Worm (Caenorhabditis elegans) whole organism, L1 larva: Measurements from ENCODE around the gene tiar-1.

ENCODE experiments used
- C04F5.9 ChIP-seq: sonication (generic microtip); optimal IDR thresholded peaks from 2 replicates; lab custom pipeline; 2016; ENCODE audit warnings: missing genetic modification characterization, missing compliant biosample characterization
- C16A3.4 ChIP-seq: fragments of 150-350 bp; optimal IDR thresholded peaks from 2 replicates; lab custom pipeline; 2014; ENCODE audit warnings: missing biosample characterization, missing genetic modification characterization
- C34B4.2 ChIP-seq: sonication (generic microtip); optimal IDR thresholded peaks from 2 replicates; lab custom pipeline; 2017; ENCODE audit warnings: mild to moderate bottlenecking, missing genetic modification characterization, missing compliant biosample characterization
- F16B12.6 ChIP-seq: fragments of 150-350 bp; optimal IDR thresholded peaks from 2 replicates; lab custom pipeline; 2014; ENCODE audit warnings: missing biosample characterization, missing genetic modification characterization
- aha-1 ChIP-seq: fragments of 150-350 bp; optimal IDR thresholded peaks from 2 replicates; lab custom pipeline; 2014; ENCODE audit warnings: missing biosample characterization, missing genetic modification characterization
- alr-1 ChIP-seq: fragments of 200-800 bp; sonication (Bioruptor generic); optimal IDR thresholded peaks from 2 replicates; lab custom pipeline; 2018; ENCODE audit warnings: borderline replicate concordance, mild to moderate bottlenecking, missing genetic modification characterization, missing compliant biosample characterization
- ama-1 ChIP-seq: fragments of 150-350 bp; optimal IDR thresholded peaks from 2 replicates; lab custom pipeline; 2014
- blmp-1 ChIP-seq: fragments of 150-350 bp; optimal IDR thresholded peaks from 2 replicates; lab custom pipeline; 2014; ENCODE audit warnings: missing biosample characterization, missing genetic modification characterization
- ceh-63 ChIP-seq: fragments of 200-800 bp; sonication (Bioruptor generic); optimal IDR thresholded peaks from 2 replicates; lab custom pipeline; 2018; ENCODE audit warnings: mild to moderate bottlenecking, missing genetic modification characterization, missing compliant biosample characterization
- ceh-8 ChIP-seq: fragments of 200-800 bp; sonication (Bioruptor generic); optimal IDR thresholded peaks from 2 replicates; lab custom pipeline; 2018; ENCODE audit warnings: mild to moderate bottlenecking, missing genetic modification characterization, moderate library complexity, missing compliant biosample characterization
- ceh-82 ChIP-seq, 3 experiments: fragments of 150-350 bp in 1 of 3; sonication (generic microtip) in 2 of 3; optimal IDR thresholded peaks; 2 replicates each; lab custom pipeline; 2014 to 2017; ENCODE audit warnings: missing biosample characterization in 3 of 3, missing genetic modification characterization in 3 of 3
- dpl-1 ChIP-seq, 3 experiments: fragments of 150-350 bp in 2 of 3; sonication (generic microtip) in 1 of 3; optimal IDR thresholded peaks; 2 replicates each; lab custom pipeline; 2014 to 2017; ENCODE audit warnings: missing biosample characterization in 3 of 3, missing genetic modification characterization in 3 of 3, missing genetic modification reagents in 3 of 3
- dsc-1 ChIP-seq: sonication (generic microtip); optimal IDR thresholded peaks from 2 replicates; lab custom pipeline; 2016; ENCODE audit warnings: mild to moderate bottlenecking, missing genetic modification characterization, missing compliant biosample characterization
- efl-1 ChIP-seq, 4 experiments: fragments of 150-350 bp; optimal IDR thresholded peaks in 3 of 4; peaks in 1 of 4; 1 replicate in 1 of 4; 2 replicates in 3 of 4; lab custom pipeline; 2014; ENCODE audit warnings: missing biosample characterization in 2 of 4, missing genetic modification characterization in 2 of 4, missing genetic modification reagents in 2 of 4
- egl-27 ChIP-seq, 2 experiments: fragments of 150-350 bp in 1 of 2; sonication (generic microtip); optimal IDR thresholded peaks; 3 replicates each; lab custom pipeline; 2017 to 2018; ENCODE audit warnings: missing biosample characterization in 2 of 2, missing genetic modification characterization in 2 of 2, missing genetic modification reagents in 2 of 2
- ets-5 ChIP-seq: fragments of 200-800 bp; sonication (Bioruptor generic); IDR thresholded peaks from 2 replicates; pipeline ENCODE4 v1.3.6; 2022; ENCODE audit warnings: missing genetic modification characterization, missing compliant biosample characterization
- fkh-4 ChIP-seq: sonication (generic microtip); optimal IDR thresholded peaks from 2 replicates; lab custom pipeline; 2016; ENCODE audit warnings: missing compliant biosample characterization, missing genetic modification characterization, borderline replicate concordance
- grh-1 ChIP-seq: fragments of 200-800 bp; sonication (Bioruptor generic); IDR thresholded peaks from 2 replicates; pipeline ENCODE4 v1.3.6; 2022; ENCODE audit warnings: missing genetic modification reagents, missing genetic modification characterization, missing compliant biosample characterization
- hlh-17 ChIP-seq: fragments of 200-800 bp; sonication (Bioruptor generic); optimal IDR thresholded peaks from 2 replicates; lab custom pipeline; 2018; ENCODE audit warnings: missing genetic modification characterization, mild to moderate bottlenecking, missing compliant biosample characterization, moderate library complexity, borderline replicate concordance
- hlh-4 ChIP-seq: sonication (generic microtip); optimal IDR thresholded peaks from 2 replicates; lab custom pipeline; 2016; ENCODE audit warnings: mild to moderate bottlenecking, missing genetic modification characterization, missing compliant biosample characterization
- hpl-2 ChIP-seq: fragments of 150-350 bp; optimal IDR thresholded peaks from 2 replicates; lab custom pipeline; 2014; ENCODE audit warnings: missing biosample characterization, missing genetic modification reagents, missing genetic modification characterization
- jun-1 ChIP-seq: fragments of 150-350 bp; optimal IDR thresholded peaks from 2 replicates; lab custom pipeline; 2014; ENCODE audit warnings: missing biosample characterization, missing genetic modification reagents, missing genetic modification characterization
- lin-14 ChIP-seq: fragments of 200-800 bp; sonication (Bioruptor generic); optimal IDR thresholded peaks from 2 replicates; lab custom pipeline; 2018; ENCODE audit warnings: mild to moderate bottlenecking, missing genetic modification characterization, moderate library complexity, missing compliant biosample characterization
- lin-39 ChIP-seq: fragments of 150-350 bp; optimal IDR thresholded peaks from 2 replicates; lab custom pipeline; 2014; ENCODE audit warnings: missing biosample characterization, missing genetic modification reagents, missing genetic modification characterization
- lir-3 ChIP-seq: sonication (generic microtip); optimal IDR thresholded peaks from 2 replicates; lab custom pipeline; 2016; ENCODE audit warnings: mild to moderate bottlenecking, missing genetic modification characterization, moderate library complexity, missing compliant biosample characterization; ENCODE audit not compliant: poor library complexity
- mab-9 ChIP-seq: fragments of 200-800 bp; sonication (Bioruptor generic); IDR thresholded peaks from 2 replicates; pipeline ENCODE4 v1.3.6; 2022; ENCODE audit warnings: missing genetic modification reagents, missing genetic modification characterization, missing compliant biosample characterization
- mdl-1 ChIP-seq, 2 experiments: fragments of 150-350 bp; optimal IDR thresholded peaks; 2 replicates each; lab custom pipeline; 2014 to 2017; ENCODE audit warnings: missing biosample characterization in 2 of 2, missing genetic modification characterization in 2 of 2, inconsistent platforms in 1 of 2
- mef-2 ChIP-seq: fragments of 150-350 bp; optimal IDR thresholded peaks from 2 replicates; lab custom pipeline; 2014; ENCODE audit warnings: missing biosample characterization, missing genetic modification characterization
- nhr-11 ChIP-seq: fragments of 150-350 bp; optimal IDR thresholded peaks from 2 replicates; lab custom pipeline; 2014; ENCODE audit warnings: missing biosample characterization, missing genetic modification characterization
- nhr-20 ChIP-seq: sonication (generic microtip); optimal IDR thresholded peaks from 2 replicates; lab custom pipeline; 2016; ENCODE audit warnings: mild to moderate bottlenecking, missing genetic modification characterization, missing compliant biosample characterization
- nhr-237 ChIP-seq: fragments of 150-350 bp; optimal IDR thresholded peaks from 2 replicates; lab custom pipeline; 2014; ENCODE audit warnings: missing biosample characterization, missing genetic modification characterization
- nhr-28 ChIP-seq: fragments of 150-350 bp; optimal IDR thresholded peaks from 2 replicates; lab custom pipeline; 2014; ENCODE audit warnings: missing biosample characterization, missing genetic modification characterization
- nhr-71 ChIP-seq: sonication (generic microtip); optimal IDR thresholded peaks from 2 replicates; lab custom pipeline; 2016; ENCODE audit warnings: mild to moderate bottlenecking, missing genetic modification characterization, moderate library complexity, missing compliant biosample characterization
- nhr-76 ChIP-seq: sonication (generic microtip); optimal IDR thresholded peaks from 2 replicates; lab custom pipeline; 2017; ENCODE audit warnings: missing biosample characterization, missing genetic modification characterization
- nhr-77 ChIP-seq: fragments of 150-350 bp; optimal IDR thresholded peaks from 2 replicates; lab custom pipeline; 2014; ENCODE audit warnings: missing biosample characterization, missing genetic modification characterization
- nhr-84 ChIP-seq: sonication (generic microtip); optimal IDR thresholded peaks from 2 replicates; lab custom pipeline; 2017; ENCODE audit warnings: missing biosample characterization, missing genetic modification characterization
- nhr-85 ChIP-seq: sonication (generic microtip); peaks from one replicate; lab custom pipeline; 2016; ENCODE audit warnings: missing genetic modification characterization, inconsistent platforms, missing compliant biosample characterization
- nhr-90 ChIP-seq: sonication (generic microtip); optimal IDR thresholded peaks from 2 replicates; lab custom pipeline; 2016; ENCODE audit warnings: mild to moderate bottlenecking, missing genetic modification characterization, missing compliant biosample characterization; ENCODE audit not compliant: poor library complexity
- pax-3 ChIP-seq: fragments of 200-800 bp; sonication (Bioruptor generic); optimal IDR thresholded peaks from 2 replicates; lab custom pipeline; 2018; ENCODE audit warnings: mild to moderate bottlenecking, missing genetic modification characterization, moderate library complexity, missing compliant biosample characterization
- skn-1 ChIP-seq: fragments of 150-350 bp; optimal IDR thresholded peaks from 2 replicates; lab custom pipeline; 2014; ENCODE audit warnings: missing biosample characterization, missing genetic modification characterization
- snpc-4 ChIP-seq: fragments of 150-350 bp; optimal IDR thresholded peaks from 2 replicates; lab custom pipeline; 2014; ENCODE audit warnings: missing biosample characterization, missing genetic modification characterization
- snu-23 ChIP-seq: sonication (generic microtip); optimal IDR thresholded peaks from 2 replicates; lab custom pipeline; 2016; ENCODE audit warnings: missing genetic modification characterization, missing compliant biosample characterization
- sox-4 ChIP-seq: sonication (generic microtip); optimal IDR thresholded peaks from 2 replicates; lab custom pipeline; 2016; ENCODE audit warnings: missing genetic modification characterization, missing compliant biosample characterization
- sptf-1 ChIP-seq: fragments of 150-350 bp; optimal IDR thresholded peaks from 2 replicates; lab custom pipeline; 2014; ENCODE audit warnings: missing biosample characterization, missing genetic modification characterization
- sup-37 ChIP-seq: fragments of 200-800 bp; sonication (Bioruptor generic); optimal IDR thresholded peaks from 2 replicates; lab custom pipeline; 2018; ENCODE audit warnings: mild to moderate bottlenecking, missing genetic modification characterization, missing compliant biosample characterization
- tbx-2 ChIP-seq: sonication (generic microtip); optimal IDR thresholded peaks from 2 replicates; lab custom pipeline; 2016; ENCODE audit warnings: missing genetic modification characterization, missing compliant biosample characterization
- unc-130 ChIP-seq: fragments of 150-350 bp; optimal IDR thresholded peaks from 2 replicates; lab custom pipeline; 2017; ENCODE audit warnings: missing biosample characterization, missing genetic modification characterization, inconsistent platforms
- unc-30 ChIP-seq: sonication (generic microtip); optimal IDR thresholded peaks from 2 replicates; lab custom pipeline; 2017; ENCODE audit warnings: missing biosample characterization, missing genetic modification characterization
- unc-62 ChIP-seq: fragments of 150-350 bp; optimal IDR thresholded peaks from 2 replicates; lab custom pipeline; 2014; ENCODE audit warnings: missing biosample characterization, missing genetic modification reagents, missing genetic modification characterization
- xbp-1 ChIP-seq: sonication (generic microtip); optimal IDR thresholded peaks from 2 replicates; lab custom pipeline; 2016; ENCODE audit warnings: missing genetic modification characterization, missing compliant biosample characterization
- zag-1 ChIP-seq: fragments of 150-350 bp; optimal IDR thresholded peaks from 2 replicates; lab custom pipeline; 2014; ENCODE audit warnings: missing biosample characterization, missing genetic modification characterization
- zip-4 ChIP-seq: fragments of 200-800 bp; sonication (Bioruptor generic); optimal IDR thresholded peaks from 2 replicates; lab custom pipeline; 2018; ENCODE audit warnings: mild to moderate bottlenecking, missing genetic modification characterization, moderate library complexity, missing compliant biosample characterization
- ztf-11 ChIP-seq, 2 experiments: sonication (generic microtip); optimal IDR thresholded peaks; 2 replicates each; lab custom pipeline; 2016 to 2017; ENCODE audit warnings: missing genetic modification characterization in 2 of 2, missing biosample characterization in 1 of 2, missing compliant biosample characterization in 1 of 2

The tiar-1 gene

DNA sequence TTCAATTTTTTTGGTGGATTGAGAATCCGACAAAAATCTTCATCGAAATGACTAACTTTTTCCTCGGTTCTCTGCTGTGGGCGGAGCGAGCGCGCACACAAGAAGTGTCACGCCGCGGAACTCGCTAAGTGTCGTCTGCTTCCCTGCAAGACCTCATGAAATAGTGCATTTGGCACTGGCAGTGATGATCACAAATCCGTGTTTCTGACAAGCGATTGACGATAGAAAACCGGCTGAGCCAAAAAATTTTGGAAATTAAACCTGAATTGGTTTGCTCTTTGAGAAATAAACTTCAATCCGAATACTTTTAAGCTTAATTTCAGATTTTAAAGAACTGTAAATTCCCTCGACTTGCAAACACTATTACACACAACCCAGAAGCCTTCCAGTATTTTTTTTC, 13.1 kb downstream of the tiar-1 start:
- TF ChIP-seq mdl-1 (tag; optimal IDR thresholded peaks at IDR 0.05; lab: Kevin White, UChicago) (peak in 1 of 2 experiments; percentile 73), dpl-1 (GFP tag; optimal IDR thresholded peaks at IDR 0.05; lab: Kevin White, UChicago) (peak; percentile 40 to 50 (median 43)), ztf-11 (tag; optimal IDR thresholded peaks at IDR 0.05; lab: Kevin White, UChicago) (no peak), nhr-77 (peak; percentile 60), egl-27 (tag; optimal IDR thresholded peaks at IDR 0.05; lab: Kevin White, UChicago) (peak in 1 of 2 experiments; percentile 57), ama-1 (lab: Kevin White, UChicago) (peak; percentile 84), F16B12.6 (peak; percentile 12), ceh-82 (tag; optimal IDR thresholded peaks at IDR 0.05; lab: Kevin White, UChicago) (peak; percentile 44 to 80 (median 70)), fkh-4 (tag; lab: Kevin White, UChicago) (no peak), C04F5.9 (tag; lab: Kevin White, UChicago) (peak; percentile 25), mef-2 (tag; lab: Kevin White, UChicago) (no peak), alr-1 (tag; lab: Kevin White, UChicago) (no peak), xbp-1 (tag; lab: Kevin White, UChicago) (peak; percentile 67), dsc-1 (peak; percentile 71), unc-62 (GFP tag; lab: Kevin White, UChicago) (no peak), lir-3 (peak; percentile 36), ceh-63 (GFP tag; lab: Kevin White, UChicago) (no peak), nhr-85 (peak; percentile 91), grh-1 (peak; percentile 67), pax-3 (tag; lab: Kevin White, UChicago) (no peak), zag-1 (tag; lab: Kevin White, UChicago) (no peak), hlh-4 (tag; lab: Kevin White, UChicago) (no peak), efl-1 (optimal IDR thresholded peaks at IDR 0.05; lab: Kevin White, UChicago) (peak; percentile 56 to 69), efl-1 (GFP tag; optimal IDR thresholded peaks at IDR 0.05 in 1 of 2; lab: Kevin White, UChicago) (peak; percentile 32 to 95), hlh-17 (GFP tag; lab: Kevin White, UChicago) (no peak), unc-130 (peak; percentile 43), zip-4 (GFP tag; lab: Kevin White, UChicago) (peak; percentile 58), unc-30 (no peak), hpl-2 (GFP tag; lab: Kevin White, UChicago) (no peak), nhr-76 (tag; lab: Kevin White, UChicago) (no peak), nhr-90 (tag; lab: Kevin White, UChicago) (peak; percentile 87), sox-4 (no peak), tbx-2 (tag; lab: Kevin White, UChicago) (peak; percentile 75), nhr-11 (tag; lab: Kevin White, UChicago) (no peak), nhr-71 (tag; lab: Kevin White, UChicago) (peak; percentile 89), nhr-28 (tag; lab: Kevin White, UChicago) (no peak), nhr-237 (tag; lab: Kevin White, UChicago) (no peak), snpc-4 (tag; lab: Kevin White, UChicago) (peak; percentile 99), sptf-1 (tag; lab: Kevin White, UChicago) (no peak), C34B4.2 (no peak), skn-1 (tag; lab: Kevin White, UChicago) (peak; percentile 34), sup-37 (peak; percentile 54), ceh-8 (GFP tag; lab: Kevin White, UChicago) (no peak), aha-1 (no peak), lin-14 (peak; percentile 71), ets-5 (GFP tag; lab: Robert Waterston, UW) (no peak), nhr-20 (tag; lab: Kevin White, UChicago) (peak; percentile 78), nhr-84 (no peak), jun-1 (tag; lab: Kevin White, UChicago) (peak; percentile 9), snu-23 (GFP tag; lab: Kevin White, UChicago) (peak; percentile 84), lin-39 (peak; percentile 87), blmp-1 (peak; percentile 17), C16A3.4 (tag; lab: Kevin White, UChicago) (peak; percentile 21), mab-9 (GFP tag; lab: Robert Waterston, UW) (peak; percentile 35; the same call in 1 of the 2 replicates)
